Worm (Caenorhabditis elegans): ENCODE measurements around the gene bcf-1.

DNA sequence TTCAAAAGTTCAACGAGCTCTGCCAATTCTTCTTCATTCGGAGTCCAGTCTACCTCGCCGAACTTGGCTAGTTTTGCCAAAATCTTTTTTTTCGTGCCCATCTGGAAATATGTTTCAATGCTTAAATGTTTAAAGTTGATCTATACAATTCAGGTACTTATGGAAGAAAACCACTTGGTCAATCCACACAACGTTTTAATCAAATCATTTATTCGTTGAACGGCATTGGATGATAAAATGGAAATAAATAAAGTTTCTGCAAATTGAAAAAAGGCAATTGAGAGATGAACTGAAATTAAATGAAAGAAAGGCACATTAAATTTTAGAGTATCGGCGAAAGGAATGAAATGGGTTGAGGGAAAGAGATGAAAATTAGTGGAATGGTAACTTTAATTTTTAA is 15.5 kb upstream of the bcf-1 start, which contains the start of gene urb-1:
- TF ChIP-seq ama-1 (optimal IDR thresholded peaks at IDR 0.05) (no peak), unc-55 (GFP tag; optimal IDR thresholded peaks at IDR 0.05) (no peak), snpc-4 (tag; optimal IDR thresholded peaks at IDR 0.05) (no peak), ztf-4 (tag; optimal IDR thresholded peaks at IDR 0.05) (no peak), zag-1 (tag; optimal IDR thresholded peaks at IDR 0.05) (no peak), peb-1 (tag; optimal IDR thresholded peaks at IDR 0.05) (no peak)

Measured in whole organism, L2 larva.